Worm (Caenorhabditis elegans) whole organism, L1 larva: Measurements from ENCODE around the gene dap-3.

Experiments used
- aly-2 ChIP-seq: fragments of 150-350 bp; optimal IDR thresholded peaks from 2 replicates; lab custom pipeline; 2014; ENCODE audit warnings: missing biosample characterization, missing genetic modification characterization
- dpl-1 ChIP-seq, 3 experiments: fragments of 150-350 bp in 2 of 3; sonication (generic microtip) in 1 of 3; optimal IDR thresholded peaks; 2 replicates each; lab custom pipeline; 2014 to 2017; ENCODE audit warnings: missing biosample characterization in 3 of 3, missing genetic modification characterization in 3 of 3, missing genetic modification reagents in 3 of 3
- elt-3 ChIP-seq, 6 experiments: fragments of 150-350 bp in 1 of 6; sonication (generic microtip); optimal IDR thresholded peaks; 2 replicates each; lab custom pipeline; 2017 to 2018; ENCODE audit warnings: missing biosample characterization in 6 of 6, missing genetic modification characterization in 6 of 6, inconsistent platforms in 1 of 6
- ets-5 ChIP-seq: fragments of 200-800 bp; sonication (Bioruptor generic); IDR thresholded peaks from 2 replicates; pipeline ENCODE4 v1.3.6; 2022; ENCODE audit warnings: missing genetic modification characterization, missing compliant biosample characterization
- lin-13 ChIP-seq: fragments of 150-350 bp; optimal IDR thresholded peaks from 2 replicates; lab custom pipeline; 2014; ENCODE audit warnings: missing biosample characterization, missing genetic modification reagents, missing genetic modification characterization
- lin-35 ChIP-seq, 2 experiments: fragments of 150-350 bp; optimal IDR thresholded peaks; 2 replicates each; lab custom pipeline; 2014; ENCODE audit warnings: missing biosample characterization in 2 of 2, missing genetic modification characterization in 2 of 2, missing genetic modification reagents in 2 of 2
- nhr-237 ChIP-seq: fragments of 150-350 bp; optimal IDR thresholded peaks from 2 replicates; lab custom pipeline; 2014; ENCODE audit warnings: missing biosample characterization, missing genetic modification characterization
- nhr-28 ChIP-seq: fragments of 150-350 bp; optimal IDR thresholded peaks from 2 replicates; lab custom pipeline; 2014; ENCODE audit warnings: missing biosample characterization, missing genetic modification characterization
- nhr-76 ChIP-seq: sonication (generic microtip); optimal IDR thresholded peaks from 2 replicates; lab custom pipeline; 2017; ENCODE audit warnings: missing biosample characterization, missing genetic modification characterization
- nhr-77 ChIP-seq: fragments of 150-350 bp; optimal IDR thresholded peaks from 2 replicates; lab custom pipeline; 2014; ENCODE audit warnings: missing biosample characterization, missing genetic modification characterization
- pqm-1 ChIP-seq: sonication (generic microtip); optimal IDR thresholded peaks from 3 replicates; lab custom pipeline; 2017; ENCODE audit warnings: missing biosample characterization, missing genetic modification characterization
- tbx-2 ChIP-seq: sonication (generic microtip); optimal IDR thresholded peaks from 2 replicates; lab custom pipeline; 2016; ENCODE audit warnings: missing genetic modification characterization, missing compliant biosample characterization
- unc-86 ChIP-seq: sonication (generic microtip); optimal IDR thresholded peaks from 2 replicates; lab custom pipeline; 2016; ENCODE audit warnings: missing genetic modification characterization, missing compliant biosample characterization
- zag-1 ChIP-seq: fragments of 150-350 bp; optimal IDR thresholded peaks from 2 replicates; lab custom pipeline; 2014; ENCODE audit warnings: missing biosample characterization, missing genetic modification characterization

DNA sequence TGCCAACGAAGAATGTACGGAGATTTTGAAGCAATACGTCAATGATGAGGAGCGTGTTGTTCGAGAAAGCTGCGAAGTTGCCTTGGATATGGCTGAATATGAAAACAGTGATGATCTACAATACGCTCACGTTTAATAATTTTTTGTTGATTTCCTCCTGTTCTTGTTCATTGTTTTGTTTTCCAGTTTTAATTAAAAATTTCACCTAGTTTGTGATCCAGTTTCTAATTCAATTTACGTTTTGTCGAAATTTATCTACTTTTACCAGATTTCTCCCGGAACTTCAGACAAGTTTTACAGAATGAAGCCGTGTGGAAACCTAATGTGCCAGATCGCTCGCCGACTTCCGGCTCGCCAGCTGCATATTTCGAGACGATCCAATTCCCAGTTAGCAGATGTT is at the start of gene dap-3:
- TF ChIP-seq nhr-28 (no peak), lin-35 (GFP tag; optimal IDR thresholded peaks at IDR 0.05; lab: Kevin White, UChicago) (no peak), aly-2 (tag; lab: Kevin White, UChicago) (no peak), nhr-237 (tag; lab: Kevin White, UChicago) (no peak), ets-5 (GFP tag; lab: Robert Waterston, UW) (no peak), lin-13 (GFP tag; lab: Kevin White, UChicago) (no peak), nhr-77 (tag; lab: Kevin White, UChicago) (no peak), pqm-1 (tag; lab: Kevin White, UChicago) (no peak), dpl-1 (GFP tag; optimal IDR thresholded peaks at IDR 0.05; lab: Kevin White, UChicago) (no peak), zag-1 (tag; lab: Kevin White, UChicago) (no peak), tbx-2 (no peak), elt-3 (tag; optimal IDR thresholded peaks at IDR 0.05; lab: Kevin White, UChicago) (no peak), nhr-76 (tag; lab: Kevin White, UChicago) (no peak), unc-86 (tag; lab: Kevin White, UChicago) (no peak)
